In the genomic region with DNA sequence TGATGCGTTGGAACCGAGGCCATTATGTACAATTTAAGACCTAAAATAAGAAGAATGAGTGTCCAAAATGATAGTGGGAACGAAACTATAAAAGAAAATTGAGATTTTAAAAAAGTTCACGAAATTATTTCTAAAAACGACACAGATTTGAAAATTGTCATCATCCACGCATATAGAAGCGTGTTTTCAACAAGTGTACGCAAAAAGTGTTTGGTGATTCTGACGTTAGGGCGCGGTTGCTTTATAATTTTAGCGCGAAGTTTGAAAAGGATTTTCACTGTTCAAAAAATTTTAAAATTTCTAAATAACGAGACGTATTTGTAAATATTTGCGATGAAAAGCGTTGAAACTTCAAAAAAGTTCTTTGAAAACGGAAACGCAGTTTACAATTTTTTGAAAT, we compare ENCODE assay signal across 2 worm cellular contexts.
TF ChIP-seq lines count a peak whose summit lies in the region.

A gene (minus strand): TSS at position 40 of the 400 bp plus-strand sequence.

TF ChIP-seq in whole organism, L4 larva, 104 proteins besides CTCF, POLR2A, EP300 and RAD21 (continued from another document):
- peak; percentile 98 for TF ChIP-seq pqm-1 (tag; optimal IDR thresholded peaks at IDR 0.05; lab: Kevin White, UChicago)
- TF ChIP-seq T26A8.4 (GFP tag; IDR thresholded peaks at IDR 0.05; lab: Robert Waterston, UW), result peak; percentile 99
- TF ChIP-seq arid-1 (GFP tag; conservative IDR thresholded peaks at IDR 0.05; lab: Robert Waterston, UW), result peak; percentile 99
- peak; percentile 100 for TF ChIP-seq tra-1 (GFP tag; IDR thresholded peaks at IDR 0.05; lab: Robert Waterston, UW)
- TF ChIP-seq daf-12 (tag; optimal IDR thresholded peaks at IDR 0.05; lab: Kevin White, UChicago), result peak; percentile 35
- peak; percentile 97 for TF ChIP-seq jun-1 (tag; optimal IDR thresholded peaks at IDR 0.05; lab: Kevin White, UChicago)
- peak; percentile 96 for TF ChIP-seq ceh-44 (GFP tag; IDR thresholded peaks at IDR 0.05; lab: Robert Waterston, UW)
- TF ChIP-seq fkh-10 (GFP tag; optimal IDR thresholded peaks at IDR 0.05; lab: Kevin White, UChicago), result peak; percentile 100
- TF ChIP-seq ceh-28 (tag; optimal IDR thresholded peaks at IDR 0.05; lab: Kevin White, UChicago), result peak; percentile 72
- TF ChIP-seq hlh-11 (tag; optimal IDR thresholded peaks at IDR 0.05; lab: Kevin White, UChicago), result peak; percentile 99
- peak in 1 of 2 experiments; percentile 90 for TF ChIP-seq ZK546.5 (tag; optimal IDR thresholded peaks at IDR 0.05; lab: Kevin White, UChicago)
- peak; percentile 100 for TF ChIP-seq dve-1 (tag; optimal IDR thresholded peaks at IDR 0.05; lab: Kevin White, UChicago; ENCODE audit: insufficient read depth)
- peak; percentile 97 for TF ChIP-seq ces-1 (GFP tag; optimal IDR thresholded peaks at IDR 0.05; lab: Kevin White, UChicago)
- TF ChIP-seq T20F7.1 (GFP tag; optimal IDR thresholded peaks at IDR 0.05; lab: Kevin White, UChicago), result peak; percentile 99
- TF ChIP-seq dpl-1 (GFP tag; optimal IDR thresholded peaks at IDR 0.05; lab: Kevin White, UChicago), result peak; percentile 100
- peak; percentile 99 for TF ChIP-seq lsy-2 (tag; optimal IDR thresholded peaks at IDR 0.05; lab: Kevin White, UChicago)
- peak; percentile 94 for TF ChIP-seq zfp-2 (tag; optimal IDR thresholded peaks at IDR 0.05; lab: Kevin White, UChicago)
- TF ChIP-seq dmd-8 (GFP tag; IDR thresholded peaks at IDR 0.05; lab: Robert Waterston, UW), result peak; percentile 72; the same call in 1 of the 2 replicates
- peak; percentile 95 for TF ChIP-seq cey-2 (tag; optimal IDR thresholded peaks at IDR 0.05; lab: Kevin White, UChicago; ENCODE audit: borderline replicate concordance, insufficient read depth)
- TF ChIP-seq ama-1 (optimal IDR thresholded peaks at IDR 0.05; lab: Kevin White, UChicago), result peak; percentile 85
- peak; percentile 100 for TF ChIP-seq mep-1 (tag; optimal IDR thresholded peaks at IDR 0.05; lab: Kevin White, UChicago)
- peak; percentile 65 for TF ChIP-seq egl-27 (tag; optimal IDR thresholded peaks at IDR 0.05; lab: Kevin White, UChicago)
- peak; percentile 93 for TF ChIP-seq fos-1 (tag; optimal IDR thresholded peaks at IDR 0.05; lab: Kevin White, UChicago)
- TF ChIP-seq daf-16 (GFP tag; optimal IDR thresholded peaks at IDR 0.05; lab: Kevin White, UChicago), result peak; percentile 91 to 94
- peak; percentile 97 for TF ChIP-seq daf-16 (tag; optimal IDR thresholded peaks at IDR 0.05; lab: Kevin White, UChicago)
- peak; percentile 30; the same call in 1 of the 2 replicates for TF ChIP-seq set-16 (GFP tag; IDR thresholded peaks at IDR 0.05; lab: Robert Waterston, UW)
- TF ChIP-seq nhr-42 (GFP tag; IDR thresholded peaks at IDR 0.05; lab: Robert Waterston, UW), result peak; percentile 99
- TF ChIP-seq ceh-62 (tag; optimal IDR thresholded peaks at IDR 0.05; lab: Kevin White, UChicago), result peak; percentile 49
- TF ChIP-seq pha-4 (GFP tag; IDR thresholded peaks at IDR 0.05; lab: Robert Waterston, UW), result peak; percentile 99
- TF ChIP-seq pha-4 (tag; optimal IDR thresholded peaks at IDR 0.05; lab: Kevin White, UChicago), result peak; percentile 100
- peak; percentile 100 for TF ChIP-seq lin-38 (GFP tag; IDR thresholded peaks at IDR 0.05; lab: Robert Waterston, UW)
- TF ChIP-seq unc-39 (tag; optimal IDR thresholded peaks at IDR 0.05; lab: Kevin White, UChicago), result no peak
- TF ChIP-seq mes-2 (tag; optimal IDR thresholded peaks at IDR 0.05; lab: Kevin White, UChicago; ENCODE audit: poor library complexity, severe bottlenecking), result peak; percentile 100
- TF ChIP-seq zag-1 (tag; optimal IDR thresholded peaks at IDR 0.05; lab: Kevin White, UChicago), result peak; percentile 92
- peak; percentile 96 for TF ChIP-seq mxl-3 (GFP tag; optimal IDR thresholded peaks at IDR 0.05; lab: Kevin White, UChicago)
- TF ChIP-seq nhr-111 (GFP tag; optimal IDR thresholded peaks at IDR 0.05; lab: Kevin White, UChicago), result peak; percentile 79
- peak; percentile 73 for TF ChIP-seq skn-1 (tag; optimal IDR thresholded peaks at IDR 0.05; lab: Kevin White, UChicago)
- TF ChIP-seq duxl-1 (tag; optimal IDR thresholded peaks at IDR 0.05; lab: Kevin White, UChicago; ENCODE audit: poor library complexity), result peak; percentile 98
- TF ChIP-seq ceh-32 (tag; optimal IDR thresholded peaks at IDR 0.05; lab: Kevin White, UChicago; ENCODE audit: poor library complexity), result peak; percentile 81
- TF ChIP-seq zfp-3 (GFP tag; conservative IDR thresholded peaks at IDR 0.05; lab: Robert Waterston, UW), result peak; percentile 100
- TF ChIP-seq rbr-2 (tag; optimal IDR thresholded peaks at IDR 0.05; lab: Kevin White, UChicago), result peak; percentile 99
- peak; percentile 100 for TF ChIP-seq nhr-6 (tag; optimal IDR thresholded peaks at IDR 0.05; lab: Kevin White, UChicago)
- TF ChIP-seq mdt-29 (GFP tag; IDR thresholded peaks at IDR 0.05; lab: Robert Waterston, UW), result peak; percentile 98
- TF ChIP-seq attf-4 (tag; optimal IDR thresholded peaks at IDR 0.05; lab: Kevin White, UChicago), result peak; percentile 73
- TF ChIP-seq spr-3 (GFP tag; optimal IDR thresholded peaks at IDR 0.05; lab: Kevin White, UChicago), result peak; percentile 98
- peak; percentile 99 for TF ChIP-seq hmg-1.1 (GFP tag; IDR thresholded peaks at IDR 0.05; lab: Robert Waterston, UW)
- peak; percentile 96 for TF ChIP-seq php-3 (GFP tag; IDR thresholded peaks at IDR 0.05; lab: Robert Waterston, UW)
- TF ChIP-seq Y105C5A.15 (GFP tag; IDR thresholded peaks at IDR 0.05; lab: Robert Waterston, UW), result peak; percentile 93
- TF ChIP-seq zip-11 (GFP tag; IDR thresholded peaks at IDR 0.05; lab: Robert Waterston, UW), result peak; percentile 75; the same call in 1 of the 2 replicates
- peak; percentile 98 for TF ChIP-seq lin-39 (tag; optimal IDR thresholded peaks at IDR 0.05; lab: Kevin White, UChicago)
- TF ChIP-seq ZK337.2 (GFP tag; IDR thresholded peaks at IDR 0.05; lab: Robert Waterston, UW), result peak; percentile 97
- TF ChIP-seq hlh-30 (tag; optimal IDR thresholded peaks at IDR 0.05; lab: Kevin White, UChicago; ENCODE audit: insufficient read depth), result peak; percentile 99
TF ChIP-seq in whole organism, L4 larva: peak in this region for 103.

TF ChIP-seq in whole organism, late embryonic, 69 proteins besides CTCF, POLR2A, EP300 and RAD21 (continued from another document):
- peak; percentile 95 for TF ChIP-seq unc-55 (GFP tag; optimal IDR thresholded peaks at IDR 0.05; lab: Kevin White, UChicago)
- TF ChIP-seq hlh-15 (tag; optimal IDR thresholded peaks at IDR 0.05; lab: Kevin White, UChicago), result peak; percentile 35
- TF ChIP-seq odd-2 (tag; optimal IDR thresholded peaks at IDR 0.05; lab: Kevin White, UChicago), result no peak
- TF ChIP-seq hlh-30 (tag; optimal IDR thresholded peaks at IDR 0.05; lab: Kevin White, UChicago; ENCODE audit: insufficient read depth), result peak; percentile 89
- peak; percentile 68 for TF ChIP-seq ttx-3 (tag; optimal IDR thresholded peaks at IDR 0.05; lab: Kevin White, UChicago)
- peak; percentile 46 for TF ChIP-seq C38D4.7 (GFP tag; optimal IDR thresholded peaks at IDR 0.05; lab: Kevin White, UChicago)
- TF ChIP-seq fkh-6 (tag; optimal IDR thresholded peaks at IDR 0.05; lab: Kevin White, UChicago), result peak; percentile 24
- TF ChIP-seq pat-9 (tag; optimal IDR thresholded peaks at IDR 0.05; lab: Kevin White, UChicago), result peak; percentile 92
- peak; percentile 91 for TF ChIP-seq pros-1 (tag; optimal IDR thresholded peaks at IDR 0.05; lab: Kevin White, UChicago)
- TF ChIP-seq ceh-14 (tag; optimal IDR thresholded peaks at IDR 0.05; lab: Kevin White, UChicago), result peak; percentile 98
- TF ChIP-seq nfya-1 (tag; optimal IDR thresholded peaks at IDR 0.05; lab: Kevin White, UChicago), result peak; percentile 99
